Fruit fly (Drosophila melanogaster): ENCODE measurements around the gene CG45067.

Gene CG45067

dm6 chr3L:3073460-3073859 is 40.8 kb downstream of the CG45067 start (continued):
- TF ChIP-seq pros (GFP tag; optimal IDR thresholded peaks at IDR 0.05) (peak; percentile 49), sug (tag; optimal IDR thresholded peaks at IDR 0.05) (no peak), CG18599 (GFP tag; optimal IDR thresholded peaks at IDR 0.05) (peak; percentile 17), Drgx (GFP tag; IDR thresholded peaks at IDR 0.05) (0 out of 2 replicates have a peak, but pooled peaks have one; percentile 18), ATbp (GFP tag; optimal IDR thresholded peaks at IDR 0.05) (peak; percentile 39), HLH54F (GFP tag; optimal IDR thresholded peaks at IDR 0.05) (no peak), CG4328 (GFP tag; optimal IDR thresholded peaks at IDR 0.05) (no peak), CG10267 (tag; optimal IDR thresholded peaks at IDR 0.05) (no peak), CG9727 (GFP tag; optimal IDR thresholded peaks at IDR 0.05) (peak; percentile 25), CG6813 (GFP tag; optimal IDR thresholded peaks at IDR 0.05) (peak; percentile 9), CG1603 (tag; optimal IDR thresholded peaks at IDR 0.05) (peak; percentile 19), Oaz (GFP tag; IDR thresholded peaks at IDR 0.05) (no peak), CG1832 (GFP tag; optimal IDR thresholded peaks at IDR 0.05) (peak; percentile 20)

dm6 chr3L:3071675-3072583 is 42.3 kb downstream of the CG45067 start:
- TF ChIP-seq hth (optimal IDR thresholded peaks at IDR 0.05), result no peak
- peak; percentile 19 for TF ChIP-seq nom (GFP tag; optimal IDR thresholded peaks at IDR 0.05)
- TF ChIP-seq CG3407 (GFP tag; optimal IDR thresholded peaks at IDR 0.05), result no peak
- no peak for TF ChIP-seq tin (GFP tag; optimal IDR thresholded peaks at IDR 0.05)
- TF ChIP-seq jigr1 (GFP tag; IDR thresholded peaks at IDR 0.05), result no peak
- TF ChIP-seq Optix (GFP tag; IDR thresholded peaks at IDR 0.05), result no peak
- no peak for TF ChIP-seq Opbp (GFP tag; IDR thresholded peaks at IDR 0.05; ENCODE audit: partially characterized antibody)
- TF ChIP-seq CG8388 (GFP tag; optimal IDR thresholded peaks at IDR 0.05), result no peak
- TF ChIP-seq caup (GFP tag; optimal IDR thresholded peaks at IDR 0.05; ENCODE audit: severe bottlenecking), result peak; percentile 10
- TF ChIP-seq CG10565 (GFP tag; optimal IDR thresholded peaks at IDR 0.05), result no peak
- peak; percentile 25 for TF ChIP-seq CG10209 (GFP tag; optimal IDR thresholded peaks at IDR 0.05)
- no peak for TF ChIP-seq D19A (tag; optimal IDR thresholded peaks at IDR 0.05)
- no peak for TF ChIP-seq CG6791 (GFP tag; IDR thresholded peaks at IDR 0.05; ENCODE audit: partially characterized antibody)
- TF ChIP-seq kni (GFP tag; optimal IDR thresholded peaks at IDR 0.05), result no peak
- no peak for TF ChIP-seq schlank (tag; optimal IDR thresholded peaks at IDR 0.05)
- no peak for TF ChIP-seq Hmr (GFP tag; optimal IDR thresholded peaks at IDR 0.05)
- TF ChIP-seq ems (GFP tag; optimal IDR thresholded peaks at IDR 0.05), result no peak
- no peak for TF ChIP-seq CG7745 (tag; optimal IDR thresholded peaks at IDR 0.05)
- TF ChIP-seq knrl (GFP tag; IDR thresholded peaks at IDR 0.05; ENCODE audit: partially characterized antibody), result no peak
- TF ChIP-seq Spps (tag; optimal IDR thresholded peaks at IDR 0.05), result no peak
- peak; percentile 42 for TF ChIP-seq CG18476 (GFP tag; optimal IDR thresholded peaks at IDR 0.05)
- TF ChIP-seq CG18599 (GFP tag; optimal IDR thresholded peaks at IDR 0.05), result peak; percentile 66
- no peak for TF ChIP-seq pho (GFP tag; optimal IDR thresholded peaks at IDR 0.05)
- TF ChIP-seq CG17568 (GFP tag; optimal IDR thresholded peaks at IDR 0.05), result no peak
- TF ChIP-seq CG2875 (GFP tag; optimal IDR thresholded peaks at IDR 0.05), result no peak
- TF ChIP-seq Hr39 (optimal IDR thresholded peaks at IDR 0.05), result no peak
- TF ChIP-seq Gsc (GFP tag; IDR thresholded peaks at IDR 0.05), result no peak
- TF ChIP-seq fd3F (GFP tag; optimal IDR thresholded peaks at IDR 0.05), result no peak
- no peak for TF ChIP-seq CG14441 (GFP tag; IDR thresholded peaks at IDR 0.05)
- TF ChIP-seq CG5180 (GFP tag; optimal IDR thresholded peaks at IDR 0.05), result no peak
- TF ChIP-seq CG8924 (tag; optimal IDR thresholded peaks at IDR 0.05), result peak; percentile 48
- TF ChIP-seq sob (GFP tag; IDR thresholded peaks at IDR 0.05), result no peak
- TF ChIP-seq Fer3 (tag; optimal IDR thresholded peaks at IDR 0.05), result no peak
- no peak for TF ChIP-seq Usf (GFP tag; optimal IDR thresholded peaks at IDR 0.05)
- TF ChIP-seq CG10462 (GFP tag; optimal IDR thresholded peaks at IDR 0.05), result no peak

All from whole organism, embryonic.